Worm (Caenorhabditis elegans): ENCODE data around the gene str-18.
A peak's percentile ranks its signal among the peaks of the same experiment; 100 is the strongest.
"Not testable (repeated sequence)": the region's sequence is repeated elsewhere in the genome, so short reads cannot be mapped to it uniquely, and the experiment has no call there.

Gene str-18

DNA sequence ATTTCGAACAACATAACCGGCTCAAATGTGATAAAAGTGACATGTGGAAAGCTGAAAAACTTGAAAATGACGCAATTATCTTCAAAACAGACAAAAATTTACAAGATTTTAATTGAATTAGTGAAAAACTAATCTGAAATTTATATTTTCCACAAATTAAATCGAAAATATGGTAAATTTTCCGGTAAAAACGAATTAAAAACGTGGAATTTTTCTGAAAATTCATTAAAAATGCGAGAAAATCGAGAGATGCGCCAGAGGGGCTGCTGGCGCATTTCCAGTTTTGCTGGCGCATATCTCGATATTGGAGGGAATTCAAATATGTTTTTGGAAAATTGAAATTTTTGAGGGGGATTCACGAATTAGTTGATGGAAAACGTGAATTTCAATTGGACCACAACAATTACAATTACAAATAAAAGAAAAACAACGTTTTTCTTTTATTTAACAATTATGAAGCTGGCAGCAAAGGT, 24.4 kb upstream of the str-18 start, which contains the start of the genes haf-3 and F57A10.2:
Gene haf-3 (minus strand): TSS at position 51 of the 473 bp plus-strand sequence.
Gene F57A10.2 (plus strand): TSS at position 454 of the 473 bp plus-strand sequence.
- TF ChIP-seq F13C5.2 (tag; optimal IDR thresholded peaks at IDR 0.05) (peak; percentile 66), flt-1 (GFP tag; IDR thresholded peaks at IDR 0.05) (0 out of 2 replicates have a peak, but pooled peaks have one; percentile 13), ceh-36 (tag; optimal IDR thresholded peaks at IDR 0.05) (no peak)

DNA sequence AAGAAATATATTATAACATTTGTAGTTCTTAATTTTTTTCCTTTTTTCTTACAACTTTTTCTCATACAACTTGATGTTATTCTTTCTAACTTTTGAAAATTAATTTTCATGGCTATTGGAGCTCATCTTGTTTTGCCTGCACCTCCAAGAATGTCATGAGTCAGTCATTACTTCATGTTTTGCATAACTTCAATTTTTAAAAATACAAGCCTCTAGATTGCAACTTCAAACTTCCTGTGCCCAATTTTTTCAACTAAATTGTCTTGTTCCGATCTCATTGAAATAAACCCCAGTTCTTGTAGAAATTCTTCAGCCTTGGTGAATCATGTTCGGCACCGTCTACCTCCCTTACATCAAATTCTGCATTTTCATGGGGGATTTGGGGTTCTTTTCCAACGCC, 16.7 kb upstream of the str-18 start, which contains the start of gene str-9:
Gene str-9 (plus strand): TSS at position 301 of the 400 bp plus-strand sequence.
- TF ChIP-seq ceh-36 (tag; optimal IDR thresholded peaks at IDR 0.05): no peak
- TF ChIP-seq B0310.2 (tag; optimal IDR thresholded peaks at IDR 0.05): no peak
- TF ChIP-seq tra-4 (tag; optimal IDR thresholded peaks at IDR 0.05): no peak
- no peak for TF ChIP-seq sea-1 (GFP tag; conservative IDR thresholded peaks at IDR 0.05)
- no peak for TF ChIP-seq hmbx-1 (tag; optimal IDR thresholded peaks at IDR 0.05)

DNA sequence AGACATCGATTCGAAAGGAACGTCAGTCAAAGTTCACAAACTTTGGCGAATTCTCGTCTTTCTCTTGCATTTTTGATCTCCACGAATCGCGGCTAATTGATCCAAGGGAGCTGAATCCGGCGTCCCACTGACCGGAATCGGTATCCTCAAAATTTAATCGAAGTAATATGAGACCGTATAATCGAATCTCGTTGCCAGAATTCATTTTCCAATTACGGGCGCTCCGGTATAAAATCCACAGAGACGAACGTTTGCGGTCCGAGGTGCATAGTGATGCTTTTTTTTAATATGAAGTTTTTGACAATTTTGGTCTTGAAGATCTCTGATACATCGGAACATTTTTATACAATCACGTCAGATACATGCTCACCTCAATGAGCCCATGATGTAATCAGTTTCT, 15.9 kb upstream of the str-18 start:
- TF ChIP-seq hmbx-1 (tag; optimal IDR thresholded peaks at IDR 0.05): no peak
- TF ChIP-seq aly-1 (tag; optimal IDR thresholded peaks at IDR 0.05): no peak
- TF ChIP-seq hnd-1 (tag; optimal IDR thresholded peaks at IDR 0.05): no peak
- TF ChIP-seq tbx-37 (GFP tag; conservative IDR thresholded peaks at IDR 0.05): no peak
- TF ChIP-seq sea-1 (GFP tag; conservative IDR thresholded peaks at IDR 0.05): no peak
- TF ChIP-seq ceh-13 (GFP tag; optimal IDR thresholded peaks at IDR 0.05): no peak
- no peak for TF ChIP-seq B0310.2 (tag; optimal IDR thresholded peaks at IDR 0.05)
- no peak for TF ChIP-seq ets-7 (tag; optimal IDR thresholded peaks at IDR 0.05)
- no peak for TF ChIP-seq pes-1 (GFP tag; IDR thresholded peaks at IDR 0.05)
- TF ChIP-seq ceh-36 (tag; optimal IDR thresholded peaks at IDR 0.05): no peak
- TF ChIP-seq flt-1 (GFP tag; IDR thresholded peaks at IDR 0.05): no peak
- TF ChIP-seq tra-4 (tag; optimal IDR thresholded peaks at IDR 0.05): no peak
- TF ChIP-seq hmg-4 (GFP tag; optimal IDR thresholded peaks at IDR 0.05): no peak
- no peak for TF ChIP-seq tbx-11 (GFP tag; IDR thresholded peaks at IDR 0.05)

DNA sequence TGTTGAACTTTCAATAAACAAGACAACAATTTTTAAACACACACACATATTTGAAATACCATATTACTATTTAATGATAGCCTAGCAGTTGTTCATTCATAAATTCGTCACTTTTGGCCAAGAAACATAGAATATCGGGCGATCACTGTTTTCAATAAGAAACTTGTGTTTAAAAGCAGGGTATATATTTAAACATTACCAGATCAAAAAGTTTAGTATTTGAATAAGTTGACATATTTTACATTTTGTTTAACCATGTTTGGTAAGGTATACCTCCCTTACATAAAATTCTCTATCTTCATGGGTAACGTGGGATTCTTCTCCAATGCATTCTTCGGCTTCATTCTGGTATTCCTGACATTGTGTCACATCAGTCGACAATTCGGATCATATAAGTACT, 13.0 kb upstream of the str-18 start, which contains the start of gene str-8:
Gene str-8 (plus strand): TSS at position 301 of the 400 bp plus-strand sequence.
- not testable (repeated sequence) for TF ChIP-seq tbx-11 (GFP tag; IDR thresholded peaks at IDR 0.05); B0310.2 (tag; optimal IDR thresholded peaks at IDR 0.05); ceh-13 (GFP tag; optimal IDR thresholded peaks at IDR 0.05)

DNA sequence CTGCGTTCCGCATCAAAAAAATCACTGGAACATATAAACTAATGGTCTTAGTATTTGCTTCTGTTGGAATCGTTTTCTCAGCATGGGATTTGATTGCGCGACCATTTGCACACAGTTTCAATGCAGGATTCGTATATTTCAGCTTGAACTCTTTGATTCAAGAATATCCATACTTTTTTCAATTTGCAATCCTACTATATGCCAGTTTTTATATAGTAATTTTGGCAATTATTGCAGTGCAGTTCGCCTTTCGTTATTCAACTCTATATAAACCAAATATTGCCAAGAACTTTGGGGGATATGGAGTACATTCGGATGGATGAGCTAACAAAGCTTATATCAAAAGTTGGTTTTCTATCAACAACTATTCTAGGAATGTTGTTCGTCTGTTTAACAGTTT, 11.2 kb upstream of the str-18 start, which contains the start of gene str-5:
Gene str-5 (plus strand): TSS at position 301 of the 400 bp plus-strand sequence.
- TF ChIP-seq hmg-4 (GFP tag; optimal IDR thresholded peaks at IDR 0.05); hnd-1 (tag; optimal IDR thresholded peaks at IDR 0.05); tra-4 (tag; optimal IDR thresholded peaks at IDR 0.05): not testable (repeated sequence)

DNA sequence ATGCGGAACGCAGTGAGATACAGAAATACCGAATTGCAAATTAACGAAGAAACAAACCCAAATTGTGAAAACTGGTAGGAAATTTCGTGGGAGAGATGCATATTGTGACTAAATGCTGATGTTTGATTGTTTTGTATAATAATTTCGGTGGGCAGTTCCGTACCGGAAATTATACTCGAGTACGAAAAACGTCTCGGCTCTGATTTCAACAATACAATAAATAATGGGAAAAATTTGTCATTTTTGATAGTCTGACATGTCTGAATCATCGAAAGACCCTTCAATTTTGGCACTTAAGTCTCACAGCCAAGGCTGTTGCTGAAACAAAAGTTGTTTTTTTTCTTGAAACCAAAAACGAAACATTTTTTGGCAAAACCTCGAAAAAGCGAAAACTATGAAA, 10.3 kb upstream of the str-18 start, which contains the start of gene str-43:
Gene str-43 (minus strand): TSS at position 101 of the 400 bp plus-strand sequence.
- TF ChIP-seq hmbx-1 (tag; optimal IDR thresholded peaks at IDR 0.05) (no peak), flt-1 (GFP tag; IDR thresholded peaks at IDR 0.05) (no peak), scrt-1 (GFP tag; IDR thresholded peaks at IDR 0.05) (no peak), aly-1 (tag; optimal IDR thresholded peaks at IDR 0.05) (no peak), pes-1 (GFP tag; IDR thresholded peaks at IDR 0.05) (no peak), tbx-37 (GFP tag; conservative IDR thresholded peaks at IDR 0.05) (no peak), ceh-36 (tag; optimal IDR thresholded peaks at IDR 0.05) (no peak), tra-4 (tag; optimal IDR thresholded peaks at IDR 0.05) (no peak), hmg-4 (GFP tag; optimal IDR thresholded peaks at IDR 0.05) (no peak), ets-7 (tag; optimal IDR thresholded peaks at IDR 0.05) (no peak), B0310.2 (tag; optimal IDR thresholded peaks at IDR 0.05) (no peak), F13C5.2 (tag; optimal IDR thresholded peaks at IDR 0.05) (no peak), sea-1 (GFP tag; conservative IDR thresholded peaks at IDR 0.05) (no peak)

DNA sequence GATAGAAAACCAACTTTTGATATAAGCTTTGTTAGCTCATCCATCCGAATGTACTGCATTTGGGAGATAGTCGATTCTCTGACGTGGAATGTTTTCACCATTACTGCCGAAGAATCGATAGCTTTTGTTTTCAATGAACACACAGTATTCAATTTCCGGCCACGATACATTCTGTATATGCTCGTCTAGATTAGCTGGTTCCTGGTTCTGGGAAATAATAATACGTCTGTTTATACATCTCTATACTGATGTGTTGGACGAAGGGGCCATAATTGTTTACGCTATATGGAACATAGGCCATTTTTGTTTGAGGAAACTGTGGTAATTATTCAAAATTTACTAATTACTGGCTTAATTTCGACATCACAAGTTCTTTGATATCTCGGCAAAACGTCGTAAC, 8.4 kb upstream of the str-18 start, which contains the start of gene str-6:
Gene str-6 (minus strand): TSS at position 101 of the 400 bp plus-strand sequence.
- TF ChIP-seq tbx-11 (GFP tag; IDR thresholded peaks at IDR 0.05) (no peak), scrt-1 (GFP tag; IDR thresholded peaks at IDR 0.05) (no peak), pes-1 (GFP tag; IDR thresholded peaks at IDR 0.05) (no peak), F13C5.2 (tag; optimal IDR thresholded peaks at IDR 0.05) (no peak)

DNA sequence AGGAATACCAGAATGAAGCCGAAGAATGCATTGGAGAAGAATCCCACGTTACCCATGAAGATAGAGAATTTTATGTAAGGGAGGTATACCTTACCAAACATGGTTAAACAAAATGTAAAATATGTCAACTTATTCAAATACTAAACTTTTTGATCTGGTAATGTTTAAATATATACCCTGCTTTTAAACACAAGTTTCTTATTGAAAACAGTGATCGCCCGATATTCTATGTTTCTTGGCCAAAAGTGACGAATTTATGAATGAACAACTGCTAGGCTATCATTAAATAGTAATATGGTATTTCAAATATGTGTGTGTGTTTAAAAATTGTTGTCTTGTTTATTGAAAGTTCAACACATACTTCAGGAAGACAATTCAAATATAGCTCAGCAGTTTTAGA, 6.6 kb upstream of the str-18 start, which contains the start of gene T23D5.8:
Gene T23D5.8 (minus strand): TSS at position 101 of the 400 bp plus-strand sequence.
- not testable (repeated sequence) for TF ChIP-seq hmg-4 (GFP tag; optimal IDR thresholded peaks at IDR 0.05); flt-1 (GFP tag; IDR thresholded peaks at IDR 0.05); tra-4 (tag; optimal IDR thresholded peaks at IDR 0.05)

DNA sequence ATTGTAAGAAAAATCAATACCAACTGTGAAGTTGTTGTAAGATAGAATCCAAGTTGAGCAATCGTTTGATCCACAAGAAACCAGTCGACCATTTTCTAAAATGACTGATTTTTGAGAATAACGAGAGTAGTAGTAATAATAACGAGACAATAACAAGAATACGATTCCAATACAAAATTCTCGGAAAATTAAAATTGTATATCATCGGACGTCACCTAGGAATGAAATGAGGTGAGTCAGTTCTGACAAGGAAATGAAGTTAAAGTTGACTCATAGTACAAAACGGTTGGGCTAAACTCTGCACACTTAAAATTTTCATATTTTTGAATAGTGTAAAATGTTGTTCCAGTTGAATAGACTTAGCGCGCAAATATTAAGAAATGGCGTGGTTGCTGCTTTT, 2.6 kb upstream of the str-18 start, which contains the start of gene str-19:
Gene str-19 (minus strand): TSS at position 101 of the 400 bp plus-strand sequence.
- TF ChIP-seq B0310.2 (tag; optimal IDR thresholded peaks at IDR 0.05); hmg-4 (GFP tag; optimal IDR thresholded peaks at IDR 0.05); hmbx-1 (tag; optimal IDR thresholded peaks at IDR 0.05): not testable (repeated sequence)
